Worm (Caenorhabditis elegans) whole organism, L2 larva: ENCODE data around the gene C55A6.1.
"Not testable (repeated sequence)": the region's sequence is repeated elsewhere in the genome, so short reads cannot be mapped to it uniquely, and the experiment has no call there.

Source experiments
- C34F6.9 ChIP-seq: fragments of 150-350 bp; optimal IDR thresholded peaks from 2 replicates; lab custom pipeline; 2014; ENCODE audit warnings: missing biosample characterization, missing genetic modification characterization
- F13H6.1 ChIP-seq: sonication (generic microtip); optimal IDR thresholded peaks from 2 replicates; lab custom pipeline; 2016; ENCODE audit warnings: missing genetic modification characterization, missing compliant biosample characterization
- R02D3.7 ChIP-seq: fragments of 150-350 bp; optimal IDR thresholded peaks from 2 replicates; lab custom pipeline; 2014; ENCODE audit warnings: missing biosample characterization, missing genetic modification characterization
- Y55F3AM.14 ChIP-seq: fragments of 200-800 bp; sonication (Bioruptor generic); optimal IDR thresholded peaks from 2 replicates; lab custom pipeline; 2018; ENCODE audit warnings: mild to moderate bottlenecking, missing genetic modification characterization, missing compliant biosample characterization
- alr-1 ChIP-seq: fragments of 150-350 bp; optimal IDR thresholded peaks from 2 replicates; lab custom pipeline; 2014; ENCODE audit warnings: missing biosample characterization, missing genetic modification characterization
- aly-2 ChIP-seq: fragments of 150-350 bp; optimal IDR thresholded peaks from 2 replicates; lab custom pipeline; 2014; ENCODE audit warnings: missing biosample characterization, missing genetic modification characterization
- ama-1 ChIP-seq: fragments of 150-350 bp; optimal IDR thresholded peaks from 2 replicates; lab custom pipeline; 2018; ENCODE audit warnings: inconsistent platforms
- blmp-1 ChIP-seq: sonication (generic microtip); optimal IDR thresholded peaks from 2 replicates; lab custom pipeline; 2017; ENCODE audit warnings: missing genetic modification characterization, mild to moderate bottlenecking, missing compliant biosample characterization, antibody characterized with exemption, moderate library complexity; ENCODE audit not compliant: insufficient read depth
- ceh-16 ChIP-seq: fragments of 150-350 bp; optimal IDR thresholded peaks from 2 replicates; lab custom pipeline; 2014; ENCODE audit warnings: missing biosample characterization, missing genetic modification characterization
- crh-2 ChIP-seq: sonication (generic microtip); optimal IDR thresholded peaks from 2 replicates; lab custom pipeline; 2017; ENCODE audit warnings: missing biosample characterization, missing genetic modification characterization
- elt-1 ChIP-seq: fragments of 150-350 bp; optimal IDR thresholded peaks from 2 replicates; lab custom pipeline; 2014; ENCODE audit warnings: missing biosample characterization, missing genetic modification characterization
- elt-3 ChIP-seq: sonication (generic microtip); optimal IDR thresholded peaks from 2 replicates; lab custom pipeline; 2017; ENCODE audit warnings: missing biosample characterization, missing genetic modification characterization
- fos-1 ChIP-seq: fragments of 150-350 bp; optimal IDR thresholded peaks from 2 replicates; lab custom pipeline; 2014; ENCODE audit warnings: missing biosample characterization, missing genetic modification characterization
- gmeb-1 ChIP-seq: fragments of 150-350 bp; optimal IDR thresholded peaks from 2 replicates; lab custom pipeline; 2014; ENCODE audit warnings: missing biosample characterization, missing genetic modification characterization
- lin-13 ChIP-seq: fragments of 150-350 bp; optimal IDR thresholded peaks from 2 replicates; lab custom pipeline; 2014; ENCODE audit warnings: missing biosample characterization, missing genetic modification reagents, missing genetic modification characterization
- mab-5 ChIP-seq: fragments of 150-350 bp; optimal IDR thresholded peaks from 2 replicates; lab custom pipeline; 2014; ENCODE audit warnings: missing biosample characterization, missing genetic modification characterization
- mdl-1 ChIP-seq, 2 experiments: fragments of 150-350 bp in 1 of 2; sonication (generic microtip) in 1 of 2; optimal IDR thresholded peaks; 2 replicates each; lab custom pipeline; 2017; ENCODE audit warnings: missing biosample characterization in 2 of 2, missing genetic modification characterization in 2 of 2
- nhr-10 ChIP-seq: sonication (generic microtip); optimal IDR thresholded peaks from 2 replicates; lab custom pipeline; 2017; ENCODE audit warnings: missing biosample characterization, missing genetic modification characterization
- nhr-11 ChIP-seq: fragments of 150-350 bp; optimal IDR thresholded peaks from 2 replicates; lab custom pipeline; 2014; ENCODE audit warnings: missing biosample characterization, missing genetic modification characterization
- nhr-129 ChIP-seq: fragments of 150-350 bp; optimal IDR thresholded peaks from 2 replicates; lab custom pipeline; 2014; ENCODE audit warnings: missing biosample characterization, missing genetic modification characterization
- nhr-21 ChIP-seq: fragments of 150-350 bp; optimal IDR thresholded peaks from 2 replicates; lab custom pipeline; 2014; ENCODE audit warnings: missing biosample characterization, missing genetic modification characterization
- nhr-23 ChIP-seq: fragments of 150-350 bp; optimal IDR thresholded peaks from 2 replicates; lab custom pipeline; 2014; ENCODE audit warnings: missing biosample characterization, missing genetic modification reagents, missing genetic modification characterization
- nhr-237 ChIP-seq: fragments of 150-350 bp; optimal IDR thresholded peaks from 2 replicates; lab custom pipeline; 2014; ENCODE audit warnings: missing biosample characterization, missing genetic modification characterization
- nhr-25 ChIP-seq: fragments of 150-350 bp; sonication (generic microtip); optimal IDR thresholded peaks from 3 replicates; lab custom pipeline; 2014; ENCODE audit warnings: missing biosample characterization, missing genetic modification characterization
- nhr-6 ChIP-seq: fragments of 150-350 bp; optimal IDR thresholded peaks from 2 replicates; lab custom pipeline; 2014; ENCODE audit warnings: missing biosample characterization, missing genetic modification characterization
- nhr-77 ChIP-seq: fragments of 150-350 bp; optimal IDR thresholded peaks from 2 replicates; lab custom pipeline; 2014; ENCODE audit warnings: missing biosample characterization, missing genetic modification characterization
- peb-1 ChIP-seq: fragments of 150-350 bp; optimal IDR thresholded peaks from 2 replicates; lab custom pipeline; 2014; ENCODE audit warnings: missing biosample characterization, missing genetic modification characterization
- sem-4 ChIP-seq: fragments of 150-350 bp; optimal IDR thresholded peaks from 2 replicates; lab custom pipeline; 2014; ENCODE audit warnings: missing biosample characterization, missing genetic modification reagents, missing genetic modification characterization
- sma-3 ChIP-seq: sonication (generic microtip); optimal IDR thresholded peaks from 2 replicates; lab custom pipeline; 2016; ENCODE audit warnings: missing genetic modification reagents, missing genetic modification characterization, missing compliant biosample characterization
- sma-9 ChIP-seq, 2 experiments: fragments of 150-350 bp in 1 of 2; sonication (generic microtip) in 1 of 2; optimal IDR thresholded peaks; 2 replicates each; lab custom pipeline; 2014 to 2016; ENCODE audit warnings: missing genetic modification characterization in 2 of 2, mild to moderate bottlenecking in 1 of 2, missing biosample characterization in 1 of 2, missing compliant biosample characterization in 1 of 2, missing genetic modification reagents in 1 of 2, moderate library complexity in 1 of 2
- snpc-4 ChIP-seq: fragments of 150-350 bp; optimal IDR thresholded peaks from 2 replicates; lab custom pipeline; 2014; ENCODE audit warnings: missing biosample characterization, missing genetic modification characterization
- unc-39 ChIP-seq: fragments of 150-350 bp; optimal IDR thresholded peaks from 2 replicates; lab custom pipeline; 2014; ENCODE audit warnings: missing biosample characterization, missing genetic modification characterization
- unc-55 ChIP-seq: fragments of 150-350 bp; sonication (generic microtip); optimal IDR thresholded peaks from 3 replicates; lab custom pipeline; 2014; ENCODE audit warnings: missing biosample characterization, missing genetic modification reagents, missing genetic modification characterization
- unc-62 ChIP-seq: fragments of 150-350 bp; optimal IDR thresholded peaks from 2 replicates; lab custom pipeline; 2014; ENCODE audit warnings: missing biosample characterization, missing genetic modification reagents, missing genetic modification characterization
- ztf-1 ChIP-seq: fragments of 200-800 bp; sonication (Bioruptor generic); conservative IDR thresholded peaks from 2 replicates; pipeline ENCODE4 v1.3.6; 2022; ENCODE audit warnings: missing genetic modification characterization, missing compliant biosample characterization
- ztf-11 ChIP-seq: sonication (generic microtip); optimal IDR thresholded peaks from 2 replicates; lab custom pipeline; 2017; ENCODE audit warnings: missing biosample characterization, missing genetic modification characterization
- ztf-4 ChIP-seq: fragments of 150-350 bp; optimal IDR thresholded peaks from 2 replicates; lab custom pipeline; 2014; ENCODE audit warnings: missing biosample characterization, missing genetic modification characterization

C55A6.1 gene

DNA sequence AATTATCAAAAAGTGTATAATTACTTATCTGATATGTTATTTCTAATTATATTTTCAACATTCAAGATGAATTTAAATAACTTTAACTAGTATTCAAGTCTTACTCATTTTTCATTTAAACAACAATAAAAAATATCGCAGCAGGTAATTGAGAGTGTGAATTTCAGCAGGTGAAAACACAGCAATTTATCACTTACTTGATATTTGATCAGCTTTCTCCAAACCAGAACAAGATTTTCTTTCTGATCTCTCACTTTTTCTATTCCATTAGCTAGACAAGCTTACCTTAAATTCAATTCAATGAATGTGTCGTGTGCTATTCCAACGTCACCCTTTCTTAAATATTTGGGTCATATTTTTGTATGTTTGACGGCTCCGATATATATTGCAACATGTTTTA lies 19.2 kb downstream of the C55A6.1 start, which contains the start of gene srh-1:
srh-1 (plus strand) TSS at position 301 of the 400 bp plus-strand sequence.
- TF ChIP-seq sem-4 = no peak
- TF ChIP-seq gmeb-1 (tag; lab: Kevin White, UChicago) = no peak
- no peak for TF ChIP-seq elt-3 (tag; lab: Kevin White, UChicago)
- TF ChIP-seq C34F6.9 (tag; lab: Kevin White, UChicago) = no peak
- no peak for TF ChIP-seq unc-55 (GFP tag; lab: Kevin White, UChicago)
- no peak for TF ChIP-seq sma-3 (GFP tag; lab: Kevin White, UChicago)
- no peak for TF ChIP-seq unc-39
- no peak for TF ChIP-seq aly-2 (tag; lab: Kevin White, UChicago)
- no peak for TF ChIP-seq nhr-10 (tag; lab: Kevin White, UChicago)
- TF ChIP-seq nhr-11 (tag; lab: Kevin White, UChicago) = no peak
- no peak for TF ChIP-seq Y55F3AM.14
- no peak for TF ChIP-seq mab-5 (tag; lab: Kevin White, UChicago)
- no peak for TF ChIP-seq unc-62 (GFP tag; lab: Kevin White, UChicago)
- TF ChIP-seq fos-1 (tag; lab: Kevin White, UChicago) = no peak
- no peak for TF ChIP-seq ama-1
- TF ChIP-seq lin-13 (GFP tag; lab: Kevin White, UChicago) = no peak
- no peak for TF ChIP-seq nhr-21
- no peak for TF ChIP-seq peb-1 (tag; lab: Kevin White, UChicago)
- no peak for TF ChIP-seq ceh-16

- TF ChIP-seq nhr-237 (tag; lab: Kevin White, UChicago) (no peak), lin-13 (GFP tag; lab: Kevin White, UChicago) (no peak), ztf-11 (tag; lab: Kevin White, UChicago) (no peak), alr-1 (tag; lab: Kevin White, UChicago) (no peak), nhr-10 (tag; lab: Kevin White, UChicago) (no peak), crh-2 (no peak), nhr-25 (no peak), nhr-11 (tag; lab: Kevin White, UChicago) (no peak), sma-3 (GFP tag; lab: Kevin White, UChicago) (no peak), sma-9 (GFP tag; optimal IDR thresholded peaks at IDR 0.05; lab: Kevin White, UChicago) (no peak), sma-9 (tag; optimal IDR thresholded peaks at IDR 0.05; lab: Kevin White, UChicago) (no peak), elt-1 (tag; lab: Kevin White, UChicago) (no peak), sem-4 (no peak), nhr-77 (tag; lab: Kevin White, UChicago) (no peak), Y55F3AM.14 (no peak), nhr-6 (tag; lab: Kevin White, UChicago) (no peak), nhr-21 (no peak), peb-1 (tag; lab: Kevin White, UChicago) (no peak), nhr-129 (tag; lab: Kevin White, UChicago) (no peak), unc-62 (GFP tag; lab: Kevin White, UChicago) (no peak)
Measured at ce11 chrV:11484404-11484803, 20.4 kb downstream of the C55A6.1 start.

DNA sequence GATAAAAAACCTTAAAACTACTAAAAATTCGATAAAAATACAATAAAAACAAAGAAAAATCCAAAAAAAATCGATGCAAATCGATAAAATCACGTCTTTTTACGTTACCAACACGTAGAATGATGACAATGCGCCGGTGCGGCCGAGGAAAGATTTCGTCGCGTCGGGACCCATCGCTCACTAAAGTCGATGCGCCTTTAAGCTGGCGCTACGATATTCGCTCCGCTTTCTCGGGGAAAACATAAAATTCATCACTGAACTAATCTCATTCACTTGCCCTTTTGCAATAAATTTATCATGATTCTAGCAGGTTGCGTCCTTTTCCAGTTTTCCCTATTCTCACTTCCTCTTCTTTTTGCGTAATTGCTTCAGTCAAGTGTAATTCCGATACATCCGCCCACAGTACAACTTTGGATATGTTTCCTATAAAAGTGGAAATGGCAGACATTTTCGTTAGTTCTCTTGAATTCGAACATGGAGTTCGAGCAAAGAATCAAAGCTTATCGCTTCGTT lies 21.1 kb downstream of the C55A6.1 start, which contains the start of gene col-157:
col-157 (plus strand) TSS at position 463 of the 513 bp plus-strand sequence.
- TF ChIP-seq F13H6.1 (tag; lab: Kevin White, UChicago); nhr-11 (tag; lab: Kevin White, UChicago); Y55F3AM.14: not testable (repeated sequence)

DNA sequence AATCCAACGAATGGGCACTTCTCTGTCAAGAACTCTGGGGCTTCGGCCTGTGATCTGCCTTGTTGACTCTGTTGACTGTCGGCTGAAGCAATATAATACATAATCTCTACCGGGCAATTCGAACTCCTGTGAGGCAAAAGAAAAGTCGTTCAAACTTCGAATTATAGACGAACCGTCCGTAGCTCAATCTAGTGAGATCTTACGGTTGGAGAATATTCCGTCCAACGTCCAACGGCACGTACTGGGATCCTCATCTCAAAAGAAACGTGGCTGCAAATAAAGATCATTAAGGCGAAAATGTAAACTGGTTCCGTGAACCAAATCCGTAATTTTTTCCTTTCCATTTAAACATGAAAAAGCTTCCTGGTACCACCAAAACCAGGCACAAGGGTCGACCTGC lies 24.0 kb downstream of the C55A6.1 start, which contains the start of gene T11F9.14:
T11F9.14 (minus strand) TSS at position 101 of the 400 bp plus-strand sequence.
- not testable (repeated sequence) for TF ChIP-seq gmeb-1 (tag; lab: Kevin White, UChicago); snpc-4; nhr-6 (tag; lab: Kevin White, UChicago)

DNA sequence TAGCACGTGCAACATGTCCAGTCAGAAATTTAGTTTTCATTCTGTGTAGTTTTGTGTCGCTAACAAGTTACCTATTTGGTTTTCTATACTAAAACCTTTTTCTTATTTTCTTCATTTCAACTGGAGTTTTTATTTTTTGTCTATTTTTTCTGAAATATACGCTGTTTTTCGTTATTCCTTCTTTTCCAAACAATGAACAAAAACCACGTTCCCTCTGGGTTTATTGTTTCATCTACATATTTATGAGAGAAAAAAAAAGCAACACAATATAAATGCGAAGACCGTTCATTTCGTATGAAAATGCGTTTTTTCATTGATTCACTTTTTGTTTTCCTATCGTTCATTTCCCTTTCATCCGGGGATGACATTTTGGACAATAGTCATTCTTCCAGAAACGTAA lies 25.4 kb downstream of the C55A6.1 start, which contains the start of gene T11F9.22:
T11F9.22 (plus strand) TSS at position 301 of the 400 bp plus-strand sequence.
- TF ChIP-seq ztf-1 (GFP tag; lab: Robert Waterston, UW) (no peak), alr-1 (tag; lab: Kevin White, UChicago) (no peak), unc-55 (GFP tag; lab: Kevin White, UChicago) (no peak), aly-2 (tag; lab: Kevin White, UChicago) (no peak), gmeb-1 (tag; lab: Kevin White, UChicago) (no peak), blmp-1 (tag; lab: Kevin White, UChicago) (no peak), R02D3.7 (tag; lab: Kevin White, UChicago) (no peak), nhr-23 (tag; lab: Kevin White, UChicago) (no peak), mdl-1 (tag; optimal IDR thresholded peaks at IDR 0.05; lab: Kevin White, UChicago) (no peak), ztf-4 (tag; lab: Kevin White, UChicago) (no peak), elt-1 (tag; lab: Kevin White, UChicago) (no peak), sem-4 (no peak), ztf-11 (tag; lab: Kevin White, UChicago) (no peak), nhr-77 (tag; lab: Kevin White, UChicago) (no peak), sma-9 (GFP tag; optimal IDR thresholded peaks at IDR 0.05; lab: Kevin White, UChicago) (no peak), sma-9 (tag; optimal IDR thresholded peaks at IDR 0.05; lab: Kevin White, UChicago) (no peak)
- TF ChIP-seq, all 48 proteins: peak for 0
